Worm (Caenorhabditis elegans) whole organism, L2 larva: Measurements from ENCODE around the gene C05D10.4.

Experiments
- ZK546.5 ChIP-seq: sonication (generic microtip); optimal IDR thresholded peaks from 2 replicates; lab custom pipeline; 2017; ENCODE audit warnings: missing biosample characterization, missing genetic modification characterization
- egl-27 ChIP-seq: sonication (generic microtip); optimal IDR thresholded peaks from 3 replicates; lab custom pipeline; 2017; ENCODE audit warnings: missing biosample characterization, missing genetic modification reagents, missing genetic modification characterization
- fos-1 ChIP-seq: fragments of 150-350 bp; optimal IDR thresholded peaks from 2 replicates; lab custom pipeline; 2014; ENCODE audit warnings: missing biosample characterization, missing genetic modification characterization
- nhr-23 ChIP-seq: fragments of 150-350 bp; optimal IDR thresholded peaks from 2 replicates; lab custom pipeline; 2014; ENCODE audit warnings: missing biosample characterization, missing genetic modification reagents, missing genetic modification characterization

- TF ChIP-seq egl-27 (no peak), fos-1 (no peak), nhr-23 (tag; lab: Kevin White, UChicago) (no peak), ZK546.5 (tag; lab: Kevin White, UChicago) (no peak)
Measured at ce11 chrIII:6067557-6067956, 35.1 kb downstream of the C05D10.4 start, which contains the start of gene mapk-15.
